Worm (Caenorhabditis elegans): ENCODE measurements around the gene ZC204.6.

ce11 chrII:1625666-1626065 is 19.0 kb downstream of the ZC204.6 start, which contains the start of gene C08E3.14:
- no peak for TF ChIP-seq ceh-18 (tag; optimal IDR thresholded peaks at IDR 0.05)
- no peak for TF ChIP-seq nfya-1 (tag; optimal IDR thresholded peaks at IDR 0.05)
- TF ChIP-seq lin-11 (tag; optimal IDR thresholded peaks at IDR 0.05), result no peak
- TF ChIP-seq pat-9 (tag; optimal IDR thresholded peaks at IDR 0.05), result no peak
- TF ChIP-seq ama-1 (optimal IDR thresholded peaks at IDR 0.05), result no peak
- no peak for TF ChIP-seq nhr-11 (tag; optimal IDR thresholded peaks at IDR 0.05)
- TF ChIP-seq ceh-31 (tag; optimal IDR thresholded peaks at IDR 0.05), result no peak
- no peak for TF ChIP-seq dve-1 (tag; optimal IDR thresholded peaks at IDR 0.05)
- no peak for TF ChIP-seq pqm-1 (tag; optimal IDR thresholded peaks at IDR 0.05)
- no peak for TF ChIP-seq ceh-24 (tag; optimal IDR thresholded peaks at IDR 0.05)
- TF ChIP-seq Y22D7AL.16 (tag; optimal IDR thresholded peaks at IDR 0.05), result no peak
- TF ChIP-seq hlh-6 (tag; optimal IDR thresholded peaks at IDR 0.05), result no peak
- no peak for TF ChIP-seq ceh-2 (tag; optimal IDR thresholded peaks at IDR 0.05)

All from whole organism, late embryonic.